Fruit fly (Drosophila melanogaster) whole organism, embryonic: ENCODE results near the gene Sap30.

ENCODE experiments used
- B-H1 ChIP-seq: fragments of 200-800 bp; sonication (Bioruptor generic); IDR thresholded peaks from 3 replicates; pipeline ENCODE4 v1.3.6; 2022; ENCODE audit warnings: missing biosample characterization, missing genetic modification characterization
- CG10543 ChIP-seq: fragments of 200-800 bp; sonication (Bioruptor generic); optimal IDR thresholded peaks from 3 replicates; lab custom pipeline; 2017; ENCODE audit warnings: missing biosample characterization, mild to moderate bottlenecking, missing genetic modification characterization, moderate library complexity
- CG11504 ChIP-seq: fragments of 200-800 bp; sonication (Bioruptor generic); optimal IDR thresholded peaks from 3 replicates; lab custom pipeline; 2019; ENCODE audit warnings: missing biosample characterization, mild to moderate bottlenecking, missing genetic modification characterization, moderate library complexity
- CG12769 ChIP-seq: fragments of 200-800 bp; sonication (Bioruptor generic); optimal IDR thresholded peaks from 2 replicates; lab custom pipeline; 2019; ENCODE audit warnings: missing biosample characterization, mild to moderate bottlenecking, missing genetic modification characterization, moderate library complexity
- CG13424 ChIP-seq: fragments of 200-800 bp; sonication (Bioruptor generic); optimal IDR thresholded peaks from 2 replicates; lab custom pipeline; 2019; ENCODE audit warnings: missing biosample characterization, mild to moderate bottlenecking, missing genetic modification characterization, moderate library complexity
- CG15269 ChIP-seq: fragments of 200-800 bp; sonication (Bioruptor generic); optimal IDR thresholded peaks from 2 replicates; lab custom pipeline; 2018; ENCODE audit warnings: missing biosample characterization, mild to moderate bottlenecking, missing genetic modification characterization, moderate library complexity
- CG15514 ChIP-seq: fragments of 200-800 bp; sonication (Bioruptor generic); optimal IDR thresholded peaks from 3 replicates; lab custom pipeline; 2017; ENCODE audit warnings: missing biosample characterization, missing genetic modification characterization, mild to moderate bottlenecking, moderate library complexity, missing genetic modification reagents
- CG17612 ChIP-seq: fragments of 200-800 bp; sonication (Bioruptor generic); IDR thresholded peaks from 2 replicates; pipeline ENCODE4 v1.3.6; 2022; ENCODE audit warnings: missing biosample characterization, missing genetic modification characterization
- CG18764 ChIP-seq: fragments of 200-800 bp; sonication (Bioruptor generic); optimal IDR thresholded peaks from 3 replicates; lab custom pipeline; 2016; ENCODE audit warnings: missing biosample characterization, missing genetic modification characterization
- CG2712 ChIP-seq: fragments of 200-800 bp; optimal IDR thresholded peaks from 3 replicates; lab custom pipeline; 2019; ENCODE audit warnings: missing biosample characterization, mild to moderate bottlenecking, missing genetic modification characterization, moderate library complexity
- CG32532 ChIP-seq: fragments of 200-800 bp; sonication (Bioruptor generic); IDR thresholded peaks from 2 replicates; pipeline ENCODE4 v1.3.6; 2022; ENCODE audit warnings: missing biosample characterization, missing genetic modification characterization
- CG32772 ChIP-seq: fragments of 200-800 bp; sonication (Bioruptor generic); IDR thresholded peaks from 2 replicates; pipeline ENCODE4 v1.3.6; 2022; ENCODE audit warnings: missing biosample characterization, missing genetic modification characterization
- CG34376 ChIP-seq: fragments of 200-800 bp; sonication (Bioruptor generic); optimal IDR thresholded peaks from 2 replicates; lab custom pipeline; 2018; ENCODE audit warnings: missing biosample characterization, mild to moderate bottlenecking, missing genetic modification characterization
- CG3726 ChIP-seq: fragments of 200-800 bp; sonication (Bioruptor generic); IDR thresholded peaks from 3 replicates; pipeline ENCODE4, ENCODE4 v1.3.6; 2022; ENCODE audit warnings: missing biosample characterization, missing genetic modification characterization
- CG3995 ChIP-seq: fragments of 200-800 bp; sonication (Bioruptor generic); optimal IDR thresholded peaks from 3 replicates; lab custom pipeline; 2016; ENCODE audit warnings: missing biosample characterization, missing genetic modification characterization
- CG4282 ChIP-seq: fragments of 200-800 bp; sonication (Bioruptor generic); optimal IDR thresholded peaks from 2 replicates; lab custom pipeline; 2016; ENCODE audit warnings: missing biosample characterization, missing genetic modification characterization
- CG4707 ChIP-seq: fragments of 200-800 bp; sonication (Bioruptor generic); optimal IDR thresholded peaks from 2 replicates; lab custom pipeline; 2018; ENCODE audit warnings: missing biosample characterization, mild to moderate bottlenecking, missing genetic modification characterization, moderate library complexity
- CG7372 ChIP-seq: fragments of 200-800 bp; sonication (Bioruptor generic); IDR thresholded peaks from 2 replicates; pipeline ENCODE4 v1.3.6; 2022; ENCODE audit warnings: missing biosample characterization, missing genetic modification characterization
- CG7556 ChIP-seq: fragments of 200-800 bp; sonication (Bioruptor generic); optimal IDR thresholded peaks from 2 replicates; lab custom pipeline; 2017; ENCODE audit warnings: missing biosample characterization, mild to moderate bottlenecking, missing genetic modification characterization
- CG8281 ChIP-seq: fragments of 200-800 bp; sonication (Bioruptor generic); optimal IDR thresholded peaks from 2 replicates; lab custom pipeline; 2018; ENCODE audit warnings: missing biosample characterization, mild to moderate bottlenecking, missing genetic modification characterization, moderate library complexity
- CoRest ChIP-seq: fragments of 200-800 bp; sonication (Bioruptor generic); optimal IDR thresholded peaks from 3 replicates; lab custom pipeline; 2018; ENCODE audit warnings: missing biosample characterization, mild to moderate bottlenecking, missing genetic modification characterization, moderate library complexity
- Fer1 ChIP-seq: fragments of 200-800 bp; sonication (Bioruptor generic); optimal IDR thresholded peaks from 2 replicates; lab custom pipeline; 2017; ENCODE audit warnings: missing biosample characterization, mild to moderate bottlenecking, missing genetic modification characterization
- Fer2 ChIP-seq: fragments of 200-800 bp; sonication (Bioruptor generic); optimal IDR thresholded peaks from 2 replicates; lab custom pipeline; 2018; ENCODE audit warnings: missing biosample characterization, mild to moderate bottlenecking, missing genetic modification characterization, moderate library complexity
- Hmx ChIP-seq: fragments of 200-800 bp; sonication (Bioruptor generic); optimal IDR thresholded peaks from 2 replicates; lab custom pipeline; 2016; ENCODE audit warnings: missing biosample characterization, missing genetic modification characterization
- NfI ChIP-seq: fragments of 200-800 bp; sonication (Bioruptor generic); optimal IDR thresholded peaks from 3 replicates; lab custom pipeline; 2018; ENCODE audit warnings: missing biosample characterization, mild to moderate bottlenecking, missing genetic modification characterization, moderate library complexity
- Oaz ChIP-seq: fragments of 200-800 bp; sonication (Bioruptor generic); IDR thresholded peaks from 2 replicates; pipeline ENCODE4 v1.3.6; 2022; ENCODE audit warnings: missing biosample characterization, missing genetic modification characterization
- Oli ChIP-seq: fragments of 200-800 bp; sonication (Bioruptor generic); optimal IDR thresholded peaks from 2 replicates; lab custom pipeline; 2018; ENCODE audit warnings: missing biosample characterization, mild to moderate bottlenecking, missing genetic modification characterization, moderate library complexity
- Sin3A ChIP-seq: fragments of >200 bp; optimal IDR thresholded peaks from 2 replicates; lab custom pipeline; 2018
- Xrp1 ChIP-seq: fragments of 200-800 bp; sonication (Bioruptor generic); IDR thresholded peaks from 2 replicates; pipeline ENCODE4 v1.3.6; 2022; ENCODE audit warnings: missing biosample characterization, missing genetic modification characterization
- ara ChIP-seq: fragments of 200-800 bp; sonication (Bioruptor generic); IDR thresholded peaks from 2 replicates; pipeline ENCODE4 v1.3.6; 2022; ENCODE audit warnings: missing biosample characterization, missing genetic modification characterization
- cad ChIP-seq: fragments of >200 bp; optimal IDR thresholded peaks from 2 replicates; lab custom pipeline; 2017; ENCODE audit warnings: missing biosample characterization, missing genetic modification characterization
- cas ChIP-seq: fragments of 200-800 bp; sonication (Bioruptor generic); IDR thresholded peaks from 2 replicates; pipeline ENCODE4 v1.3.6; 2022; ENCODE audit warnings: missing biosample characterization, missing genetic modification characterization
- chinmo ChIP-seq: fragments of 200-800 bp; sonication (Bioruptor generic); IDR thresholded peaks from 4 replicates; pipeline ENCODE4 v1.3.6; 2022; ENCODE audit warnings: missing biosample characterization, missing genetic modification characterization; ENCODE audit not compliant: partially characterized antibody
- dmrt11E ChIP-seq: fragments of 200-800 bp; sonication (Bioruptor generic); optimal IDR thresholded peaks from 3 replicates; lab custom pipeline; 2018; ENCODE audit warnings: missing biosample characterization, mild to moderate bottlenecking, missing genetic modification characterization, moderate library complexity
- en ChIP-seq: fragments of 200-800 bp; sonication (Bioruptor generic); optimal IDR thresholded peaks from 2 replicates; lab custom pipeline; 2016; ENCODE audit warnings: missing biosample characterization, missing genetic modification characterization
- ewg ChIP-seq: fragments of 200-800 bp; sonication (Bioruptor generic); optimal IDR thresholded peaks from 3 replicates; lab custom pipeline; 2017; ENCODE audit warnings: mild to moderate bottlenecking, missing biosample characterization, missing genetic modification reagents, missing genetic modification characterization
- gem ChIP-seq: fragments of 200-800 bp; sonication (Bioruptor generic); optimal IDR thresholded peaks from 2 replicates; lab custom pipeline; 2019; ENCODE audit warnings: missing biosample characterization, mild to moderate bottlenecking, missing genetic modification characterization, moderate library complexity
- ham ChIP-seq: fragments of 200-800 bp; sonication (Bioruptor generic); IDR thresholded peaks from 2 replicates; pipeline ENCODE4 v1.3.6; 2022; ENCODE audit warnings: missing biosample characterization, missing genetic modification characterization
- ken ChIP-seq: fragments of 200-800 bp; sonication (Bioruptor generic); IDR thresholded peaks from 3 replicates; pipeline ENCODE4 v1.3.6; 2022; ENCODE audit warnings: missing biosample characterization, missing genetic modification characterization
- lab ChIP-seq: fragments of 200-800 bp; sonication (Bioruptor generic); optimal IDR thresholded peaks from 3 replicates; lab custom pipeline; 2017; ENCODE audit warnings: missing biosample characterization, missing genetic modification characterization, mild to moderate bottlenecking, moderate library complexity, missing genetic modification reagents
- lov ChIP-seq, 2 experiments: fragments of 200-800 bp in 1 of 2; fragments of >200 bp in 1 of 2; sonication (Bioruptor generic) in 1 of 2; IDR thresholded peaks in 1 of 2; optimal IDR thresholded peaks in 1 of 2; 2 replicates in 1 of 2; 3 replicates in 1 of 2; pipeline versions ENCODE4 v1.3.6 to Lab custom; 2017 to 2022; ENCODE audit warnings: missing biosample characterization in 1 of 2, missing genetic modification characterization in 1 of 2
- nerfin-1 ChIP-seq: fragments of 200-800 bp; sonication (Bioruptor generic); optimal IDR thresholded peaks from 3 replicates; lab custom pipeline; 2019; ENCODE audit warnings: missing biosample characterization, mild to moderate bottlenecking, missing genetic modification characterization, moderate library complexity
- nerfin-2 ChIP-seq: fragments of 200-800 bp; sonication (Bioruptor generic); IDR thresholded peaks from 2 replicates; pipeline ENCODE4 v1.3.6; 2022; ENCODE audit warnings: missing biosample characterization, missing genetic modification characterization; ENCODE audit not compliant: partially characterized antibody
- run ChIP-seq: fragments of 200-800 bp; sonication (Bioruptor generic); optimal IDR thresholded peaks from 3 replicates; lab custom pipeline; 2018; ENCODE audit warnings: missing biosample characterization, mild to moderate bottlenecking, missing genetic modification characterization
- sim ChIP-seq: fragments of 200-800 bp; sonication (Bioruptor generic); IDR thresholded peaks from 2 replicates; pipeline ENCODE4 v1.3.6; 2022; ENCODE audit warnings: missing biosample characterization, missing genetic modification characterization
- slp2 ChIP-seq: fragments of 200-800 bp; sonication (Bioruptor generic); optimal IDR thresholded peaks from 2 replicates; lab custom pipeline; 2016; ENCODE audit warnings: missing biosample characterization, missing genetic modification characterization
- so ChIP-seq: fragments of 200-800 bp; sonication (Bioruptor generic); IDR thresholded peaks from 3 replicates; pipeline ENCODE4 v1.3.6; 2022; ENCODE audit warnings: missing biosample characterization, missing genetic modification characterization
- tgo ChIP-seq: fragments of 200-800 bp; sonication (Bioruptor generic); IDR thresholded peaks from 3 replicates; pipeline ENCODE4 v1.3.6; 2022; ENCODE audit warnings: missing biosample characterization, missing genetic modification characterization
- tin ChIP-seq: fragments of 200-800 bp; sonication (Bioruptor generic); optimal IDR thresholded peaks from 3 replicates; lab custom pipeline; 2016; ENCODE audit warnings: missing biosample characterization, missing genetic modification characterization
- tna ChIP-seq: fragments of 200-800 bp; sonication (Bioruptor generic); IDR thresholded peaks from 2 replicates; pipeline ENCODE4 v1.3.6; 2022; ENCODE audit warnings: missing biosample characterization, missing genetic modification characterization; ENCODE audit not compliant: partially characterized antibody

Sap30 gene

DNA sequence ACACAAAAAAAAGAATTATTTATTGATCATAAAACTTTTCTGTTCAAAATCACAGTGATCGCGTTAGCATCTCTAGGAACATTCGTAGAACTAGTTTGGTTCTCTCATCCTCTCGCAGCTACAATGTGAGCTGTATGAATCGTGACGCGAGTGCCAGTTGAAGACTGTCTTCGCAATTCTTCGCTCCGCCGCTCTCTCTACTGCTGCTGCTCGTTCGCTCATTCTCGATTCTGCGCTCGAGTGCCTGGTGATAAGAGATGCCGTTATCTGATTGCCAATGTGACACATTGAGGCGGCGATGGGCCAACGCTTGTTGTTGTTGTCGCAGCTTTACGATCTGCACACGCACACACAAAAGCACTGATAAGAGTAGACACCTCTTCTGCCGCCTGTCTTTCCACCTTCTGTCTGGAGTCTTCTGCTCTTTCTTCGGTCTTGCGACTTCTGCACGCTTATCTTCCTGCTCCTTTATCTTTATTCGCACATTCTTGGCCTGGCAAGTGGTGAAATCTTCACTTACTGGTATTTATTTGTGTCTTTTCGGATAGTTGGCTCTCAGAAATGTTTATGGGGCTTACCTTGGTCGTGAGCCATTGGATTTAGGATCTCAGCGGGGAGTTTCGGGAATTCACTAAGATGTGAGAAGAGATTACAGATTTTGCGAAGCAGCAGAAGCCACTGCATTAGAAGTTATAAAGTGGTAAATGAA is 49.2 kb downstream of the Sap30 start (continued):
- TF ChIP-seq CG10543 (GFP tag; lab: Kevin White, UChicago) (no peak), ara (GFP tag; lab: Robert Waterston, UW) (no peak), NfI (GFP tag; lab: Kevin White, UChicago) (no peak), Fer1 (no peak), gem (tag; lab: Kevin White, UChicago) (no peak), CG4282 (GFP tag; lab: Kevin White, UChicago) (no peak), Sin3A (lab: Kevin White, UChicago) (no peak), CG32532 (peak; percentile 34; the same call in 1 of the 2 replicates), B-H1 (no peak), CG15514 (GFP tag; lab: Kevin White, UChicago) (peak; percentile 89), Hmx (GFP tag; lab: Kevin White, UChicago) (no peak), en (GFP tag; lab: Kevin White, UChicago) (no peak), CG12769 (tag; lab: Kevin White, UChicago) (no peak), sim (GFP tag; lab: Robert Waterston, UW) (no peak), CG8281 (tag; lab: Kevin White, UChicago) (peak; percentile 65), ken (GFP tag; lab: Robert Waterston, UW) (no peak), CG7372 (no peak), CG3726 (no peak), lab (GFP tag; lab: Kevin White, UChicago) (no peak), cad (GFP tag; lab: Kevin White, UChicago) (no peak), lov (optimal IDR thresholded peaks at IDR 0.05; lab: Kevin White, UChicago) (no peak), lov (GFP tag; IDR thresholded peaks at IDR 0.05; lab: Robert Waterston, UW) (no peak), CG4707 (no peak), CG13424 (tag; lab: Kevin White, UChicago) (no peak), CG32772 (GFP tag; lab: Robert Waterston, UW) (no peak), tna (GFP tag; lab: Robert Waterston, UW) (no peak), CG11504 (tag; lab: Kevin White, UChicago) (no peak), tgo (GFP tag; lab: Robert Waterston, UW) (no peak), ewg (GFP tag; lab: Kevin White, UChicago) (no peak), chinmo (GFP tag; lab: Robert Waterston, UW) (peak; percentile 84; the same call in 2 of the 4 replicates), CG7556 (GFP tag; lab: Kevin White, UChicago) (no peak), cas (GFP tag; lab: Robert Waterston, UW) (no peak), tin (GFP tag; lab: Kevin White, UChicago) (no peak), Xrp1 (no peak), nerfin-1 (tag; lab: Kevin White, UChicago) (no peak), CoRest (tag; lab: Kevin White, UChicago) (no peak), ham (GFP tag; lab: Robert Waterston, UW) (no peak), CG18764 (GFP tag; lab: Kevin White, UChicago) (no peak), Fer2 (tag; lab: Kevin White, UChicago) (no peak), CG3995 (GFP tag; lab: Kevin White, UChicago) (peak; percentile 93), CG2712 (tag; lab: Kevin White, UChicago) (no peak), CG15269 (tag; lab: Kevin White, UChicago) (no peak), Oaz (GFP tag; lab: Robert Waterston, UW) (no peak), dmrt11E (tag; lab: Kevin White, UChicago) (no peak), CG17612 (GFP tag; lab: Robert Waterston, UW) (no peak), nerfin-2 (no peak), run (no peak), slp2 (GFP tag; lab: Kevin White, UChicago) (no peak), CG34376 (GFP tag; lab: Kevin White, UChicago) (peak; percentile 45), so (0 out of 3 replicates have a peak, but pooled peaks have one; percentile 43), Oli (tag; lab: Kevin White, UChicago) (no peak)
